Worm (Caenorhabditis elegans): ENCODE results near the gene spt-4.

DNA sequence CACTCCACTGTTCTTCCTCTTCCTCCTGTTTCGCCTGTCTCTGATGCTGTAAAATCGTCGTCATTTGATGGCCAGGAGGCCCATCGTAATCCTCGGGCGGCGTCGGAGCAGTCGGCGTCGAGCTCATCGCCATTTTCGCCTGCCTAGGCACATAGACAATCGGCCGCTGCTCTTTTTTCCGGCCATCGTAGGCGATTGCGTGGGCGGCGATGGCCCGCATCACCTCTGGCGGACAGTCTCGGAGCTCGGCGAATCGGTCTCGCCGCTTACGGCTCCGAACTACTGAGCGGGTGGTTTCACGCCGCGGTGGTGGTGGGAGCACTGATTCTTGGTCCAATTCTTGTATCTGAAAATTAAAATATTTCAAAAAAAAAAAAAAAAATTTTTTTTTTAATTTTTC is 2.5 kb upstream of the spt-4 start:
- TF ChIP-seq ama-1 (optimal IDR thresholded peaks at IDR 0.05): no peak
- TF ChIP-seq tag-97 (GFP tag; IDR thresholded peaks at IDR 0.05): no peak
- no peak for TF ChIP-seq duxl-1 (tag; optimal IDR thresholded peaks at IDR 0.05; ENCODE audit: poor library complexity)
- no peak for TF ChIP-seq arid-1 (GFP tag; conservative IDR thresholded peaks at IDR 0.05)
- TF ChIP-seq fos-1 (tag; optimal IDR thresholded peaks at IDR 0.05): no peak
- TF ChIP-seq ceh-62 (tag; optimal IDR thresholded peaks at IDR 0.05): no peak
- no peak for TF ChIP-seq unc-62 (GFP tag; optimal IDR thresholded peaks at IDR 0.05 in 1 of 2)
- no peak for TF ChIP-seq unc-62 (tag; optimal IDR thresholded peaks at IDR 0.05)
- TF ChIP-seq mep-1 (tag; optimal IDR thresholded peaks at IDR 0.05): no peak
- no peak for TF ChIP-seq nhr-10 (tag; optimal IDR thresholded peaks at IDR 0.05)
- no peak for TF ChIP-seq zag-1 (tag; optimal IDR thresholded peaks at IDR 0.05)
- TF ChIP-seq fkh-10 (GFP tag; optimal IDR thresholded peaks at IDR 0.05): no peak
- no peak for TF ChIP-seq nhr-237 (tag; optimal IDR thresholded peaks at IDR 0.05)
